Fruit fly (Drosophila melanogaster) whole organism, embryonic: ENCODE data around the gene CG33947.

Source experiments
- ATbp ChIP-seq: fragments of 200-800 bp; sonication (Bioruptor generic); optimal IDR thresholded peaks from 2 replicates; lab custom pipeline; 2017; ENCODE audit warnings: missing biosample characterization, mild to moderate bottlenecking, missing genetic modification characterization, missing genetic modification reagents
- B-H2 ChIP-seq: fragments of 200-800 bp; sonication (Bioruptor generic); optimal IDR thresholded peaks from 2 replicates; lab custom pipeline; 2018; ENCODE audit warnings: missing biosample characterization, mild to moderate bottlenecking, missing genetic modification characterization
- BEAF-32 ChIP-seq: fragments of 200-800 bp; sonication (Bioruptor generic); optimal IDR thresholded peaks from 3 replicates; lab custom pipeline; 2017; ENCODE audit warnings: missing biosample characterization, missing genetic modification characterization, mild to moderate bottlenecking, moderate library complexity, missing genetic modification reagents
- Bgb ChIP-seq: fragments of 200-800 bp; sonication (Bioruptor generic); IDR thresholded peaks from 2 replicates; pipeline ENCODE4 v1.3.6; 2022; ENCODE audit warnings: missing biosample characterization, missing genetic modification characterization; ENCODE audit not compliant: partially characterized antibody
- CG12236 ChIP-seq: fragments of 200-800 bp; sonication (Bioruptor generic); optimal IDR thresholded peaks from 2 replicates; lab custom pipeline; 2016; ENCODE audit warnings: missing biosample characterization, missing genetic modification characterization
- CG13287 ChIP-seq: fragments of 200-800 bp; sonication (Bioruptor generic); IDR thresholded peaks from 2 replicates; pipeline ENCODE4 v1.3.6; 2022; ENCODE audit warnings: missing biosample characterization, missing genetic modification characterization; ENCODE audit not compliant: partially characterized antibody
- CG1529 ChIP-seq: fragments of 200-800 bp; sonication (Bioruptor generic); optimal IDR thresholded peaks from 3 replicates; lab custom pipeline; 2018; ENCODE audit warnings: missing biosample characterization, missing genetic modification characterization
- CG15479 ChIP-seq: fragments of 200-800 bp; sonication (Bioruptor generic); optimal IDR thresholded peaks from 3 replicates; lab custom pipeline; 2019; ENCODE audit warnings: missing biosample characterization, mild to moderate bottlenecking, missing genetic modification characterization, moderate library complexity
- CG15696 ChIP-seq: fragments of 200-800 bp; sonication (Bioruptor generic); optimal IDR thresholded peaks from 2 replicates; lab custom pipeline; 2019; ENCODE audit warnings: missing biosample characterization, mild to moderate bottlenecking, missing genetic modification characterization, moderate library complexity
- CG1603 ChIP-seq: fragments of 200-800 bp; sonication (Bioruptor generic); optimal IDR thresholded peaks from 2 replicates; lab custom pipeline; 2019; ENCODE audit warnings: missing biosample characterization, mild to moderate bottlenecking, missing genetic modification characterization, moderate library complexity
- CG17328 ChIP-seq: fragments of 200-800 bp; sonication (Bioruptor generic); IDR thresholded peaks from 2 replicates; pipeline ENCODE4 v1.3.6; 2022; ENCODE audit warnings: missing biosample characterization, missing genetic modification characterization
- CG30403 ChIP-seq: fragments of 200-800 bp; sonication (Bioruptor generic); optimal IDR thresholded peaks from 3 replicates; lab custom pipeline; 2016; ENCODE audit warnings: missing biosample characterization, missing genetic modification characterization
- CG31224 ChIP-seq: fragments of 200-800 bp; sonication (Bioruptor generic); IDR thresholded peaks from 2 replicates; pipeline ENCODE4 v1.3.6; 2022; ENCODE audit warnings: missing biosample characterization, missing genetic modification characterization
- CG33557 ChIP-seq: fragments of 200-800 bp; sonication (Bioruptor generic); optimal IDR thresholded peaks from 2 replicates; lab custom pipeline; 2019; ENCODE audit warnings: missing biosample characterization, mild to moderate bottlenecking, missing genetic modification characterization, moderate library complexity
- CG3847 ChIP-seq: fragments of 200-800 bp; sonication (Bioruptor generic); IDR thresholded peaks from 2 replicates; pipeline ENCODE4 v1.3.6; 2022; ENCODE audit warnings: missing biosample characterization, missing genetic modification characterization
- CG3995 ChIP-seq: fragments of 200-800 bp; sonication (Bioruptor generic); optimal IDR thresholded peaks from 3 replicates; lab custom pipeline; 2016; ENCODE audit warnings: missing biosample characterization, missing genetic modification characterization
- CG6689 ChIP-seq: fragments of 200-800 bp; sonication (Bioruptor generic); IDR thresholded peaks from 2 replicates; pipeline ENCODE4 v1.3.6; 2022; ENCODE audit warnings: missing biosample characterization, missing genetic modification characterization
- CG9797 ChIP-seq: fragments of 200-800 bp; sonication (Bioruptor generic); optimal IDR thresholded peaks from 3 replicates; lab custom pipeline; 2018; ENCODE audit warnings: missing biosample characterization, mild to moderate bottlenecking, missing genetic modification characterization
- CG9817 ChIP-seq: fragments of 200-800 bp; sonication (Bioruptor generic); optimal IDR thresholded peaks from 2 replicates; lab custom pipeline; 2018; ENCODE audit warnings: missing biosample characterization, mild to moderate bottlenecking, missing genetic modification characterization, moderate library complexity
- CkIIα-i1 ChIP-seq: fragments of 200-800 bp; sonication (Bioruptor generic); IDR thresholded peaks from 2 replicates; pipeline ENCODE4 v1.3.6; 2022; ENCODE audit warnings: missing biosample characterization, missing genetic modification characterization
- CoRest ChIP-seq: fragments of 200-800 bp; sonication (Bioruptor generic); optimal IDR thresholded peaks from 3 replicates; lab custom pipeline; 2018; ENCODE audit warnings: missing biosample characterization, mild to moderate bottlenecking, missing genetic modification characterization, moderate library complexity
- Dip2 ChIP-seq: fragments of 200-800 bp; sonication (Bioruptor generic); IDR thresholded peaks from 2 replicates; pipeline ENCODE4 v1.3.6; 2022; ENCODE audit warnings: missing biosample characterization, missing genetic modification characterization
- ERR ChIP-seq: fragments of 200-800 bp; sonication (Bioruptor generic); optimal IDR thresholded peaks from 2 replicates; lab custom pipeline; 2016; ENCODE audit warnings: missing biosample characterization, missing genetic modification characterization
- Hr3 ChIP-seq: fragments of 200-800 bp; sonication (Bioruptor generic); optimal IDR thresholded peaks from 3 replicates; lab custom pipeline; 2016; ENCODE audit warnings: missing biosample characterization, missing genetic modification characterization
- Hr51 ChIP-seq, 2 experiments: fragments of 200-800 bp; sonication (Bioruptor generic); optimal IDR thresholded peaks; 2 replicates in 1 of 2; 3 replicates in 1 of 2; lab custom pipeline; 2016 to 2018; ENCODE audit warnings: missing biosample characterization in 2 of 2, missing genetic modification characterization in 2 of 2, mild to moderate bottlenecking in 1 of 2, moderate library complexity in 1 of 2
- Lim3 ChIP-seq: fragments of 200-800 bp; sonication (Bioruptor generic); IDR thresholded peaks from 2 replicates; pipeline ENCODE4 v1.3.6; 2022; ENCODE audit warnings: missing biosample characterization, missing genetic modification characterization
- Mrtf ChIP-seq: fragments of 200-800 bp; sonication (Bioruptor generic); IDR thresholded peaks from 3 replicates; pipeline ENCODE4 v1.3.6; 2022; ENCODE audit warnings: missing biosample characterization, missing genetic modification characterization
- Pdp1 ChIP-seq, 2 experiments: fragments of 200-800 bp; sonication (Bioruptor generic); optimal IDR thresholded peaks; 3 replicates each; lab custom pipeline; 2016; ENCODE audit warnings: missing biosample characterization in 2 of 2, missing genetic modification characterization in 2 of 2, mild to moderate bottlenecking in 1 of 2, moderate library complexity in 1 of 2
- Six4 ChIP-seq: fragments of 200-800 bp; sonication (Bioruptor generic); optimal IDR thresholded peaks from 2 replicates; lab custom pipeline; 2016; ENCODE audit warnings: missing biosample characterization, missing genetic modification characterization
- Usf ChIP-seq: fragments of 200-800 bp; sonication (Bioruptor generic); optimal IDR thresholded peaks from 2 replicates; lab custom pipeline; 2017; ENCODE audit warnings: missing genotype, missing biosample characterization, missing genetic modification characterization
- al ChIP-seq: fragments of 200-800 bp; sonication (Bioruptor generic); IDR thresholded peaks from 2 replicates; pipeline ENCODE4 v1.3.6; 2022; ENCODE audit warnings: missing biosample characterization, missing genetic modification characterization
- bab2 ChIP-seq: fragments of 200-800 bp; sonication (Bioruptor generic); optimal IDR thresholded peaks from 2 replicates; lab custom pipeline; 2016; ENCODE audit warnings: missing biosample characterization, missing genetic modification characterization
- chm ChIP-seq: fragments of 200-800 bp; sonication (Bioruptor generic); IDR thresholded peaks from 2 replicates; pipeline ENCODE4 v1.3.6; 2022; ENCODE audit warnings: missing biosample characterization, missing genetic modification characterization
- chn ChIP-seq: fragments of 200-800 bp; sonication (Bioruptor generic); optimal IDR thresholded peaks from 2 replicates; lab custom pipeline; 2016; ENCODE audit warnings: missing biosample characterization, missing genetic modification characterization
- gcm2 ChIP-seq: fragments of 200-800 bp; sonication (Bioruptor generic); optimal IDR thresholded peaks from 2 replicates; lab custom pipeline; 2016; ENCODE audit warnings: missing biosample characterization, missing genetic modification characterization
- ken ChIP-seq: fragments of 200-800 bp; sonication (Bioruptor generic); IDR thresholded peaks from 3 replicates; pipeline ENCODE4 v1.3.6; 2022; ENCODE audit warnings: missing biosample characterization, missing genetic modification characterization
- lola ChIP-seq, 3 experiments: fragments of >200 bp in 2 of 3; fragments of 200-800 bp in 1 of 3; sonication (Bioruptor generic) in 1 of 3; optimal IDR thresholded peaks; 2 replicates each; lab custom pipeline; 2017 to 2019; ENCODE audit warnings: missing biosample characterization in 3 of 3, missing genetic modification characterization in 3 of 3, mild to moderate bottlenecking in 1 of 3, moderate library complexity in 1 of 3
- nmo ChIP-seq: fragments of 200-800 bp; sonication (Bioruptor generic); optimal IDR thresholded peaks from 2 replicates; lab custom pipeline; 2018; ENCODE audit warnings: missing biosample characterization, mild to moderate bottlenecking, missing genetic modification characterization, moderate library complexity
- pnt ChIP-seq: fragments of 200-800 bp; sonication (Bioruptor generic); optimal IDR thresholded peaks from 3 replicates; lab custom pipeline; 2016; ENCODE audit warnings: missing biosample characterization, missing genetic modification characterization
- pum ChIP-seq: fragments of 200-800 bp; sonication (Bioruptor generic); optimal IDR thresholded peaks from 2 replicates; lab custom pipeline; 2016; ENCODE audit warnings: missing biosample characterization, missing genetic modification characterization
- slbo ChIP-seq: fragments of 200-800 bp; sonication (Bioruptor generic); IDR thresholded peaks from 2 replicates; pipeline ENCODE4 v1.3.6; 2022; ENCODE audit warnings: missing biosample characterization, missing genetic modification characterization
- trem ChIP-seq: fragments of 200-800 bp; optimal IDR thresholded peaks from 3 replicates; lab custom pipeline; 2019; ENCODE audit warnings: missing biosample characterization, mild to moderate bottlenecking, missing genetic modification characterization, moderate library complexity
- trh ChIP-seq: fragments of 200-800 bp; sonication (Bioruptor generic); optimal IDR thresholded peaks from 2 replicates; lab custom pipeline; 2016; ENCODE audit warnings: missing biosample characterization, missing genetic modification characterization
- unpg ChIP-seq: fragments of 200-800 bp; sonication (Bioruptor generic); optimal IDR thresholded peaks from 3 replicates; lab custom pipeline; 2018; ENCODE audit warnings: missing biosample characterization, mild to moderate bottlenecking, missing genetic modification characterization, moderate library complexity
- wdn ChIP-seq: fragments of 200-800 bp; sonication (Bioruptor generic); IDR thresholded peaks from 2 replicates; pipeline ENCODE4 v1.3.6; 2022; ENCODE audit warnings: missing biosample characterization, missing genetic modification characterization
- z ChIP-seq: fragments of 200-800 bp; sonication (Bioruptor generic); IDR thresholded peaks from 3 replicates; pipeline ENCODE4 v1.3.6; 2022; ENCODE audit warnings: missing biosample characterization, missing genetic modification characterization
- zen2 ChIP-seq: fragments of 200-800 bp; sonication (Bioruptor generic); IDR thresholded peaks from 3 replicates; pipeline ENCODE4 v1.3.6; 2022; ENCODE audit warnings: missing biosample characterization, missing genetic modification characterization; ENCODE audit not compliant: partially characterized antibody
- zfh1 ChIP-seq: fragments of 200-800 bp; sonication (Bioruptor generic); IDR thresholded peaks from 3 replicates; pipeline ENCODE4 v1.3.6; 2022; ENCODE audit warnings: missing biosample characterization, missing genetic modification characterization
- zfh2 ChIP-seq: fragments of 200-800 bp; sonication (Bioruptor generic); optimal IDR thresholded peaks from 2 replicates; lab custom pipeline; 2016; ENCODE audit warnings: missing biosample characterization, missing genetic modification characterization

The CG33947 gene

DNA sequence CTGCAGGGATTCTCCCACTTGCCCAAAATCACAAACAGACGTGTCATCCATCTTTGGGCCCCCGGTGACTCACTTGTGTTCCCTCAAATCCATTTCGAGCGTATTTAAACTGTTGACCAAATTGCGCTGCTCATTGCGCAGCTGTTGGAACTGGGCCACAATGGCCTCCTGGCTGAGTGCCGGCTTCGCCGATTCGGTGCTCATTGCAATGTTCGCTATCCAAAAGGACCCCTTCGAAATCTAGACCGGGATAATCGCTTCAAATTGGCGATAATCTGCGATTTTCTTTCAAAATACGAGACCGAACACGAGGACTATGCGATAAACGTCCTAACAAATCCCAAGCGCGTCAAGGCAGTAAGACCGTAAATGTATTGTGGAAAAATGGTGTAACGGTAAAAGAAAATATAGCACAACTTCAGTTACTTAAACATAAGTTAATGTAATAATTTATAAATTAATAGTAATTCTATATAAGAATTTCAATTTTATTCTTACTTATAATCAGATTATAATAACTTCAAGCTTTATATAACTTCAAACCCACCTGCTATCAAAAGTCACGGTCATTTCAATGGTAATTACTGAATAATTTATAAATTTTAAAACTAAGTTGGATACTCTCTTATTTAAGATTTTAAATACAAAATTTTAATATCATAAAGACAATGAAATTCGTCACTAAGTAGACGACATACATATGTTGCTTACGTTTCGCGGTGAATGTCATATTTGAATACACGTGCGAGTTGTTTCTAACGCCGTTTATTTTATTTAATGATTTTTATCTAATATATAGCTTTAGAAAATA lies 22.0 kb upstream of the CG33947 start, which contains the start of the genes Pfdn2 and Noc1 (continued):
- TF ChIP-seq lola (GFP tag; optimal IDR thresholded peaks at IDR 0.05; lab: Kevin White, UChicago) (peak in 1 of 3 experiments; percentile 61), CG3995 (GFP tag; lab: Kevin White, UChicago) (peak; percentile 60), zfh1 (GFP tag; lab: Robert Waterston, UW) (peak; percentile 52; the same call in 2 of the 3 replicates), slbo (GFP tag; lab: Robert Waterston, UW) (peak; percentile 80), nmo (GFP tag; lab: Kevin White, UChicago) (peak; percentile 81), z (GFP tag; lab: Robert Waterston, UW) (no peak), CG15696 (tag; lab: Kevin White, UChicago) (peak; percentile 54), B-H2 (GFP tag; lab: Kevin White, UChicago) (peak; percentile 29), Dip2 (GFP tag; lab: Robert Waterston, UW) (no peak), bab2 (no peak), al (GFP tag; lab: Robert Waterston, UW) (peak; percentile 60; the same call in 1 of the 2 replicates), CG1529 (GFP tag; lab: Kevin White, UChicago) (no peak), CG17328 (GFP tag; lab: Robert Waterston, UW) (peak; percentile 52), Pdp1 (GFP tag; optimal IDR thresholded peaks at IDR 0.05; lab: Kevin White, UChicago) (peak in 1 of 2 experiments; percentile 3), ATbp (GFP tag; lab: Kevin White, UChicago) (no peak), Bgb (GFP tag; lab: Robert Waterston, UW) (no peak; the same call in 1 of the 2 replicates), chm (GFP tag; lab: Robert Waterston, UW) (no peak), CG15479 (GFP tag; lab: Kevin White, UChicago) (peak; percentile 6), Hr3 (GFP tag; lab: Kevin White, UChicago) (peak; percentile 83), ken (GFP tag; lab: Robert Waterston, UW) (no peak), CG6689 (GFP tag; lab: Robert Waterston, UW) (peak; percentile 36; the same call in 1 of the 2 replicates), Mrtf (GFP tag; lab: Robert Waterston, UW) (no peak), gcm2 (GFP tag; lab: Kevin White, UChicago) (no peak), wdn (GFP tag; lab: Robert Waterston, UW) (peak; percentile 39; the same call in 1 of the 2 replicates), trem (tag; lab: Kevin White, UChicago) (no peak), Six4 (peak; percentile 47), pum (GFP tag; lab: Kevin White, UChicago) (peak; percentile 15), CG12236 (GFP tag; lab: Kevin White, UChicago) (no peak), ERR (GFP tag; lab: Kevin White, UChicago) (no peak), CG3847 (GFP tag; lab: Robert Waterston, UW) (0 out of 2 replicates have a peak, but pooled peaks have one; percentile 26), Lim3 (GFP tag; lab: Robert Waterston, UW) (no peak), chn (GFP tag; lab: Kevin White, UChicago) (no peak), Usf (GFP tag; lab: Kevin White, UChicago) (no peak), Hr51 (GFP tag; optimal IDR thresholded peaks at IDR 0.05; lab: Kevin White, UChicago) (peak in 1 of 2 experiments; percentile 38), zen2 (no peak), unpg (GFP tag; lab: Kevin White, UChicago) (no peak), trh (GFP tag; lab: Kevin White, UChicago) (no peak), CG9817 (tag; lab: Kevin White, UChicago) (peak; percentile 56), CG30403 (GFP tag; lab: Kevin White, UChicago) (peak; percentile 73), pnt (GFP tag; lab: Kevin White, UChicago) (no peak), CkIIα-i1 (no peak), CG1603 (tag; lab: Kevin White, UChicago) (no peak), CG31224 (GFP tag; lab: Robert Waterston, UW) (peak; percentile 32; the same call in 1 of the 2 replicates), BEAF-32 (GFP tag; lab: Kevin White, UChicago) (peak; percentile 16), CoRest (peak; percentile 80), CG13287 (GFP tag; lab: Robert Waterston, UW) (no peak), zfh2 (peak; percentile 27), CG9797 (GFP tag; lab: Kevin White, UChicago) (peak; percentile 49), CG33557 (GFP tag; lab: Kevin White, UChicago) (peak; percentile 30)
